Worm (Caenorhabditis elegans) whole organism, mixed stage, embryonic: ENCODE measurements around the gene oac-51.

Source experiments
- bed-3 ChIP-seq: fragments of 200-800 bp; sonication (Bioruptor generic); optimal IDR thresholded peaks from 3 replicates; lab custom pipeline; 2018; ENCODE audit warnings: mild to moderate bottlenecking, missing genetic modification characterization, moderate library complexity, missing compliant biosample characterization
- ces-1 ChIP-seq: fragments of 150-350 bp; optimal IDR thresholded peaks from 2 replicates; lab custom pipeline; 2014; ENCODE audit warnings: missing biosample characterization, missing genetic modification reagents, missing genetic modification characterization
- elt-1 ChIP-seq: sonication (generic microtip); optimal IDR thresholded peaks from 2 replicates; lab custom pipeline; 2017; ENCODE audit warnings: missing genetic modification characterization, mild to moderate bottlenecking, missing compliant biosample characterization, antibody characterized with exemption, moderate library complexity, borderline replicate concordance; ENCODE audit not compliant: insufficient read depth
- lin-13 ChIP-seq: fragments of 150-350 bp; optimal IDR thresholded peaks from 2 replicates; lab custom pipeline; 2014; ENCODE audit warnings: missing biosample characterization, missing genetic modification characterization
- lin-32 ChIP-seq: fragments of 200-800 bp; sonication (Bioruptor generic); optimal IDR thresholded peaks from 2 replicates; lab custom pipeline; 2018; ENCODE audit warnings: mild to moderate bottlenecking, missing genetic modification characterization, missing compliant biosample characterization
- mep-1 ChIP-seq: fragments of 150-350 bp; optimal IDR thresholded peaks from 2 replicates; lab custom pipeline; 2017; ENCODE audit warnings: missing biosample characterization, missing genetic modification reagents, missing genetic modification characterization, inconsistent platforms
- nhr-2 ChIP-seq: fragments of 150-350 bp; optimal IDR thresholded peaks from 2 replicates; lab custom pipeline; 2014; ENCODE audit warnings: missing biosample characterization, missing genetic modification characterization
- nhr-237 ChIP-seq: fragments of 150-350 bp; optimal IDR thresholded peaks from 2 replicates; lab custom pipeline; 2014; ENCODE audit warnings: missing biosample characterization, missing genetic modification characterization
- nhr-28 ChIP-seq: fragments of 150-350 bp; optimal IDR thresholded peaks from 2 replicates; lab custom pipeline; 2014; ENCODE audit warnings: missing biosample characterization, missing genetic modification characterization
- pha-4 ChIP-seq: fragments of 150-350 bp; optimal IDR thresholded peaks from 2 replicates; lab custom pipeline; 2018; ENCODE audit warnings: missing biosample characterization, missing genetic modification reagents, missing genetic modification characterization
- snpc-4 ChIP-seq: fragments of 150-350 bp; optimal IDR thresholded peaks from 2 replicates; lab custom pipeline; 2014; ENCODE audit warnings: missing biosample characterization, missing genetic modification characterization
- sptf-1 ChIP-seq: sonication (generic microtip); optimal IDR thresholded peaks from 2 replicates; lab custom pipeline; 2017; ENCODE audit warnings: mild to moderate bottlenecking, missing genetic modification characterization, moderate library complexity, missing compliant biosample characterization
- unc-62 ChIP-seq: fragments of 150-350 bp; optimal IDR thresholded peaks from 2 replicates; lab custom pipeline; 2014; ENCODE audit warnings: missing biosample characterization, missing genetic modification reagents, missing genetic modification characterization
- ztf-11 ChIP-seq: fragments of 150-350 bp; optimal IDR thresholded peaks from 2 replicates; lab custom pipeline; 2014; ENCODE audit warnings: missing biosample characterization, missing genetic modification characterization

ce11 chrIV:4386351-4386750, 49.8 kb downstream of the oac-51 start, which contains the start of gene tald-1:
- TF ChIP-seq elt-1 (tag; lab: Kevin White, UChicago) = no peak
- no peak for TF ChIP-seq nhr-28 (tag; lab: Kevin White, UChicago)
- no peak for TF ChIP-seq pha-4
- no peak for TF ChIP-seq bed-3
- TF ChIP-seq snpc-4 (tag; lab: Kevin White, UChicago) = no peak
- no peak for TF ChIP-seq lin-13
- no peak for TF ChIP-seq ces-1 (GFP tag; lab: Kevin White, UChicago)
- no peak for TF ChIP-seq lin-32 (GFP tag; lab: Kevin White, UChicago)
- TF ChIP-seq nhr-2 (tag; lab: Kevin White, UChicago) = no peak
- no peak for TF ChIP-seq ztf-11 (tag; lab: Kevin White, UChicago)
- TF ChIP-seq nhr-237 (tag; lab: Kevin White, UChicago) = no peak
- TF ChIP-seq unc-62 (GFP tag; lab: Kevin White, UChicago) = no peak
- no peak for TF ChIP-seq sptf-1 (tag; lab: Kevin White, UChicago)
- TF ChIP-seq mep-1 (tag; lab: Kevin White, UChicago) = no peak
